Fruit fly (Drosophila melanogaster) whole organism, embryonic: ENCODE results near the gene Chro.

ENCODE experiments used
- CG10321 ChIP-seq: fragments of 200-800 bp; sonication (Bioruptor generic); IDR thresholded peaks from 2 replicates; pipeline ENCODE4 v1.3.6; 2022; ENCODE audit warnings: missing biosample characterization, missing genetic modification characterization
- CG10565 ChIP-seq: fragments of 200-800 bp; sonication (Bioruptor generic); optimal IDR thresholded peaks from 3 replicates; lab custom pipeline; 2016; ENCODE audit warnings: missing biosample characterization, mild to moderate bottlenecking, missing genetic modification characterization
- CG11723 ChIP-seq: fragments of 200-800 bp; sonication (Bioruptor generic); optimal IDR thresholded peaks from 2 replicates; lab custom pipeline; 2017; ENCODE audit warnings: missing biosample characterization, mild to moderate bottlenecking, missing genetic modification characterization
- CG12104 ChIP-seq: fragments of 200-800 bp; sonication (Bioruptor generic); optimal IDR thresholded peaks from 3 replicates; lab custom pipeline; 2016; ENCODE audit warnings: missing biosample characterization, missing genetic modification characterization
- CG13296 ChIP-seq: fragments of 200-800 bp; sonication (Bioruptor generic); optimal IDR thresholded peaks from 3 replicates; lab custom pipeline; 2018; ENCODE audit warnings: missing biosample characterization, mild to moderate bottlenecking, missing genetic modification characterization
- CG1647 ChIP-seq: fragments of 200-800 bp; sonication (Bioruptor generic); optimal IDR thresholded peaks from 3 replicates; lab custom pipeline; 2016; ENCODE audit warnings: missing biosample characterization, missing genetic modification characterization
- CG16863 ChIP-seq: fragments of 200-800 bp; sonication (Bioruptor generic); optimal IDR thresholded peaks from 3 replicates; lab custom pipeline; 2016; ENCODE audit warnings: missing biosample characterization, missing genetic modification characterization
- CG18476 ChIP-seq: fragments of 200-800 bp; sonication (Bioruptor generic); optimal IDR thresholded peaks from 2 replicates; lab custom pipeline; 2016; ENCODE audit warnings: missing biosample characterization, mild to moderate bottlenecking, missing genetic modification characterization
- CG2199 ChIP-seq: fragments of 200-800 bp; sonication (Bioruptor generic); IDR thresholded peaks from 3 replicates; pipeline ENCODE4 v1.3.6; 2022; ENCODE audit warnings: missing biosample characterization, missing genetic modification characterization
- CG2875 ChIP-seq: fragments of 200-800 bp; sonication (Bioruptor generic); optimal IDR thresholded peaks from 2 replicates; lab custom pipeline; 2017; ENCODE audit warnings: missing biosample characterization, mild to moderate bottlenecking, missing genetic modification characterization, missing genetic modification reagents
- CG31224 ChIP-seq: fragments of 200-800 bp; sonication (Bioruptor generic); IDR thresholded peaks from 2 replicates; pipeline ENCODE4 v1.3.6; 2022; ENCODE audit warnings: missing biosample characterization, missing genetic modification characterization
- CG3281 ChIP-seq: fragments of 200-800 bp; sonication (Bioruptor generic); optimal IDR thresholded peaks from 3 replicates; lab custom pipeline; 2017; ENCODE audit warnings: missing biosample characterization, mild to moderate bottlenecking, missing genetic modification characterization
- CG33213 ChIP-seq: fragments of 200-800 bp; sonication (Bioruptor generic); optimal IDR thresholded peaks from 3 replicates; lab custom pipeline; 2016; ENCODE audit warnings: missing biosample characterization, missing genetic modification characterization
- CG3847 ChIP-seq: fragments of 200-800 bp; sonication (Bioruptor generic); IDR thresholded peaks from 2 replicates; pipeline ENCODE4 v1.3.6; 2022; ENCODE audit warnings: missing biosample characterization, missing genetic modification characterization
- CG4282 ChIP-seq: fragments of 200-800 bp; sonication (Bioruptor generic); optimal IDR thresholded peaks from 2 replicates; lab custom pipeline; 2016; ENCODE audit warnings: missing biosample characterization, missing genetic modification characterization
- CG4328 ChIP-seq: fragments of 200-800 bp; sonication (Bioruptor generic); optimal IDR thresholded peaks from 3 replicates; lab custom pipeline; 2017; ENCODE audit warnings: missing biosample characterization, missing genetic modification reagents, missing genetic modification characterization
- CG6254 ChIP-seq: fragments of 200-800 bp; sonication (Bioruptor generic); optimal IDR thresholded peaks from 3 replicates; lab custom pipeline; 2017; ENCODE audit warnings: mild to moderate bottlenecking, missing biosample characterization, missing genetic modification reagents, missing genetic modification characterization
- CG7987 ChIP-seq: fragments of 200-800 bp; sonication (Bioruptor generic); optimal IDR thresholded peaks from 2 replicates; lab custom pipeline; 2018; ENCODE audit warnings: missing biosample characterization, mild to moderate bottlenecking, missing genetic modification characterization, moderate library complexity
- CG8765 ChIP-seq: fragments of 200-800 bp; sonication (Bioruptor generic); IDR thresholded peaks from 2 replicates; pipeline ENCODE4 v1.3.6; 2022; ENCODE audit warnings: missing biosample characterization, missing genetic modification characterization
- D ChIP-seq, 2 experiments: fragments of 200-800 bp in 1 of 2; fragments of >200 bp in 1 of 2; sonication (Bioruptor generic) in 1 of 2; optimal IDR thresholded peaks; 2 replicates in 1 of 2; 3 replicates in 1 of 2; lab custom pipeline; 2017; ENCODE audit warnings: mild to moderate bottlenecking in 1 of 2, missing biosample characterization in 1 of 2, missing genetic modification characterization in 1 of 2, missing genetic modification reagents in 1 of 2
- Doc2 ChIP-seq: fragments of 200-800 bp; sonication (Bioruptor generic); IDR thresholded peaks from 2 replicates; pipeline ENCODE4 v1.3.6; 2022; ENCODE audit warnings: missing biosample characterization, missing genetic modification characterization
- Drgx ChIP-seq: fragments of 200-800 bp; sonication (Bioruptor generic); IDR thresholded peaks from 2 replicates; pipeline ENCODE4 v1.3.6; 2022; ENCODE audit warnings: missing biosample characterization, missing genetic modification characterization
- Elba2 ChIP-seq: fragments of 200-800 bp; sonication (Bioruptor generic); optimal IDR thresholded peaks from 3 replicates; lab custom pipeline; 2016; ENCODE audit warnings: missing biosample characterization, missing genetic modification characterization
- H15 ChIP-seq: fragments of 200-800 bp; sonication (Bioruptor generic); IDR thresholded peaks from 3 replicates; pipeline ENCODE4 v1.3.6; 2022; ENCODE audit warnings: missing biosample characterization, missing genetic modification characterization
- Hr39 ChIP-seq: fragments of >200 bp; optimal IDR thresholded peaks from 2 replicates; lab custom pipeline; 2017
- Jarid2 ChIP-seq: fragments of 200-800 bp; sonication (Bioruptor generic); optimal IDR thresholded peaks from 3 replicates; lab custom pipeline; 2017; ENCODE audit warnings: mild to moderate bottlenecking, missing biosample characterization, missing genetic modification reagents, missing genetic modification characterization
- NK7.1 ChIP-seq: fragments of 200-800 bp; sonication (Bioruptor generic); optimal IDR thresholded peaks from 3 replicates; lab custom pipeline; 2016; ENCODE audit warnings: missing biosample characterization, missing genetic modification characterization
- Nf-YC ChIP-seq: fragments of 200-800 bp; optimal IDR thresholded peaks from 3 replicates; lab custom pipeline; 2019; ENCODE audit warnings: missing biosample characterization, mild to moderate bottlenecking, missing genetic modification characterization, moderate library complexity
- Sox100B ChIP-seq: fragments of 200-800 bp; sonication (Bioruptor generic); optimal IDR thresholded peaks from 3 replicates; lab custom pipeline; 2018; ENCODE audit warnings: missing biosample characterization, mild to moderate bottlenecking, missing genetic modification characterization
- ac ChIP-seq: fragments of 200-800 bp; sonication (Bioruptor generic); optimal IDR thresholded peaks from 3 replicates; lab custom pipeline; 2017; ENCODE audit warnings: missing biosample characterization, mild to moderate bottlenecking, missing genetic modification characterization
- bowl ChIP-seq: fragments of 200-800 bp; sonication (Bioruptor generic); IDR thresholded peaks from 2 replicates; pipeline ENCODE4 v1.3.6; 2022; ENCODE audit warnings: missing biosample characterization, missing genetic modification characterization
- chif ChIP-seq, 2 experiments: fragments of 200-800 bp; sonication (Bioruptor generic); optimal IDR thresholded peaks; 3 replicates each; lab custom pipeline; 2016; ENCODE audit warnings: missing biosample characterization in 2 of 2, missing genetic modification characterization in 2 of 2
- ci ChIP-seq: fragments of 200-800 bp; sonication (Bioruptor generic); IDR thresholded peaks from 3 replicates; pipeline ENCODE4 v1.3.6; 2022; ENCODE audit warnings: missing biosample characterization, missing genetic modification characterization
- crc ChIP-seq: fragments of 200-800 bp; sonication (Bioruptor generic); optimal IDR thresholded peaks from 2 replicates; lab custom pipeline; 2016; ENCODE audit warnings: missing biosample characterization, missing genetic modification characterization
- danr ChIP-seq: fragments of 200-800 bp; sonication (Bioruptor generic); IDR thresholded peaks from 2 replicates; pipeline ENCODE4 v1.3.6; 2022; ENCODE audit warnings: missing biosample characterization, missing genetic modification characterization
- esg ChIP-seq: fragments of 200-800 bp; sonication (Bioruptor generic); conservative IDR thresholded peaks from 2 replicates; pipeline ENCODE4 v1.3.6; 2022; ENCODE audit warnings: missing biosample characterization, missing genetic modification characterization
- fu2 ChIP-seq: fragments of 200-800 bp; sonication (Bioruptor generic); optimal IDR thresholded peaks from 2 replicates; lab custom pipeline; 2016; ENCODE audit warnings: missing biosample characterization, missing genetic modification characterization
- grau ChIP-seq: fragments of 200-800 bp; optimal IDR thresholded peaks from 3 replicates; lab custom pipeline; 2019; ENCODE audit warnings: missing biosample characterization, mild to moderate bottlenecking, missing genetic modification characterization, moderate library complexity
- hkb ChIP-seq, 2 experiments: fragments of 200-800 bp in 1 of 2; fragments of >200 bp in 1 of 2; sonication (Bioruptor generic) in 1 of 2; IDR thresholded peaks in 1 of 2; optimal IDR thresholded peaks in 1 of 2; 2 replicates each; pipeline versions ENCODE4 v1.3.6 to Lab custom; 2017 to 2022; ENCODE audit warnings: missing biosample characterization in 1 of 2, missing genetic modification characterization in 1 of 2
- ind ChIP-seq: fragments of 200-800 bp; sonication (Bioruptor generic); optimal IDR thresholded peaks from 3 replicates; lab custom pipeline; 2016; ENCODE audit warnings: missing biosample characterization, missing genetic modification characterization
- insv ChIP-seq, 2 experiments: fragments of 200-800 bp; sonication (Bioruptor generic); optimal IDR thresholded peaks; 3 replicates each; lab custom pipeline; 2016 to 2018; ENCODE audit warnings: missing biosample characterization in 2 of 2, missing genetic modification characterization in 2 of 2
- kay ChIP-seq: fragments of 200-800 bp; sonication (Bioruptor generic); optimal IDR thresholded peaks from 2 replicates; lab custom pipeline; 2016; ENCODE audit warnings: missing biosample characterization, missing genetic modification characterization
- org-1 ChIP-seq: fragments of 200-800 bp; sonication (Bioruptor generic); optimal IDR thresholded peaks from 2 replicates; lab custom pipeline; 2017; ENCODE audit warnings: missing biosample characterization, missing genetic modification characterization
- pb ChIP-seq: fragments of 200-800 bp; sonication (Bioruptor generic); optimal IDR thresholded peaks from 3 replicates; lab custom pipeline; 2016; ENCODE audit warnings: missing biosample characterization, missing genetic modification characterization
- pnt ChIP-seq: fragments of 200-800 bp; sonication (Bioruptor generic); optimal IDR thresholded peaks from 3 replicates; lab custom pipeline; 2016; ENCODE audit warnings: missing biosample characterization, missing genetic modification characterization
- ranshi ChIP-seq: fragments of 200-800 bp; sonication (Bioruptor generic); IDR thresholded peaks from 2 replicates; pipeline ENCODE4 v1.3.6; 2022; ENCODE audit warnings: missing biosample characterization, missing genetic modification characterization
- rib ChIP-seq: fragments of 200-800 bp; sonication (Bioruptor generic); IDR thresholded peaks from 2 replicates; pipeline ENCODE4 v1.3.6; 2022; ENCODE audit warnings: missing biosample characterization, missing genetic modification characterization
- seq ChIP-seq: fragments of 200-800 bp; sonication (Bioruptor generic); IDR thresholded peaks from 2 replicates; pipeline ENCODE4 v1.3.6; 2022; ENCODE audit warnings: missing biosample characterization, missing genetic modification characterization
- sima ChIP-seq: fragments of 200-800 bp; sonication (Bioruptor generic); optimal IDR thresholded peaks from 2 replicates; lab custom pipeline; 2016; ENCODE audit warnings: missing biosample characterization, missing genetic modification characterization
- tio ChIP-seq: fragments of 200-800 bp; sonication (Bioruptor generic); optimal IDR thresholded peaks from 2 replicates; lab custom pipeline; 2017; ENCODE audit warnings: missing biosample characterization, missing genetic modification characterization, inconsistent platforms
- unpg ChIP-seq: fragments of 200-800 bp; sonication (Bioruptor generic); optimal IDR thresholded peaks from 3 replicates; lab custom pipeline; 2018; ENCODE audit warnings: missing biosample characterization, mild to moderate bottlenecking, missing genetic modification characterization, moderate library complexity
- vfl ChIP-seq: fragments of 200-800 bp; sonication (Bioruptor generic); optimal IDR thresholded peaks from 2 replicates; lab custom pipeline; 2016; ENCODE audit warnings: missing biosample characterization, missing genetic modification characterization

The Chro gene

dm6 chr3L:22824668-22825192 lies 54.1 kb downstream of the Chro start (continued):
- TF ChIP-seq Sox100B (GFP tag; lab: Kevin White, UChicago) (no peak), unpg (no peak), danr (GFP tag; lab: Robert Waterston, UW) (no peak), fu2 (GFP tag; lab: Kevin White, UChicago) (no peak), CG2875 (GFP tag; lab: Kevin White, UChicago) (no peak), Nf-YC (tag; lab: Kevin White, UChicago) (no peak), CG2199 (GFP tag; lab: Robert Waterston, UW) (no peak), seq (GFP tag; lab: Robert Waterston, UW) (peak; percentile 33; the same call in 1 of the 2 replicates), chif (GFP tag; optimal IDR thresholded peaks at IDR 0.05; lab: Kevin White, UChicago) (no peak), Doc2 (GFP tag; lab: Robert Waterston, UW) (no peak), CG3847 (no peak), CG3281 (GFP tag; lab: Kevin White, UChicago) (no peak), crc (GFP tag; lab: Kevin White, UChicago) (no peak), CG33213 (GFP tag; lab: Kevin White, UChicago) (no peak), CG8765 (GFP tag; lab: Robert Waterston, UW) (no peak), CG6254 (no peak), ranshi (GFP tag; lab: Robert Waterston, UW) (no peak), NK7.1 (GFP tag; lab: Kevin White, UChicago) (no peak), bowl (no peak), CG16863 (GFP tag; lab: Kevin White, UChicago) (no peak), pnt (GFP tag; lab: Kevin White, UChicago) (no peak), esg (GFP tag; lab: Robert Waterston, UW) (no peak), sima (no peak), grau (tag; lab: Kevin White, UChicago) (no peak), CG7987 (no peak), CG1647 (no peak), tio (GFP tag; lab: Kevin White, UChicago) (no peak), pb (GFP tag; lab: Kevin White, UChicago) (no peak), vfl (GFP tag; lab: Kevin White, UChicago) (no peak), CG12104 (no peak), rib (GFP tag; lab: Robert Waterston, UW) (peak; percentile 98), insv (GFP tag; optimal IDR thresholded peaks at IDR 0.05; lab: Kevin White, UChicago) (no peak), CG13296 (GFP tag; lab: Kevin White, UChicago) (peak; percentile 19), CG31224 (GFP tag; lab: Robert Waterston, UW) (no peak), CG4328 (no peak), hkb (optimal IDR thresholded peaks at IDR 0.05; lab: Kevin White, UChicago) (no peak), hkb (GFP tag; IDR thresholded peaks at IDR 0.05; lab: Robert Waterston, UW) (no peak), D (optimal IDR thresholded peaks at IDR 0.05; lab: Kevin White, UChicago) (no peak), D (GFP tag; optimal IDR thresholded peaks at IDR 0.05; lab: Kevin White, UChicago) (no peak), CG11723 (no peak), ind (GFP tag; lab: Kevin White, UChicago) (no peak), Hr39 (lab: Kevin White, UChicago) (no peak), Elba2 (GFP tag; lab: Kevin White, UChicago) (no peak), ci (0 out of 3 replicates have a peak, but pooled peaks have one; percentile 35), ac (GFP tag; lab: Kevin White, UChicago) (no peak), CG10565 (GFP tag; lab: Kevin White, UChicago) (no peak), Jarid2 (peak; percentile 20), kay (GFP tag; lab: Kevin White, UChicago) (peak; percentile 0), CG18476 (no peak), H15 (GFP tag; lab: Robert Waterston, UW) (no peak), Drgx (GFP tag; lab: Robert Waterston, UW) (peak; percentile 71; the same call in 1 of the 2 replicates), CG4282 (GFP tag; lab: Kevin White, UChicago) (no peak), CG10321 (GFP tag; lab: Robert Waterston, UW) (no peak), org-1 (no peak)
